Worm (Caenorhabditis elegans) whole organism, young adult: ENCODE measurements around the gene srh-244.

Experiments used
- B0261.1 ChIP-seq: sonication (generic microtip); optimal IDR thresholded peaks from 2 replicates; lab custom pipeline; 2016; ENCODE audit warnings: mild to moderate bottlenecking, missing genetic modification characterization, moderate library complexity, missing compliant biosample characterization
- Y53F4B.3 ChIP-seq: fragments of 200-800 bp; sonication (Bioruptor generic); IDR thresholded peaks from 2 replicates; pipeline ENCODE4 v1.3.6; 2022; ENCODE audit warnings: missing genetic modification reagents, missing genetic modification characterization, missing compliant biosample characterization
- Y53G8AR.9 ChIP-seq: fragments of 200-800 bp; sonication (Bioruptor generic); conservative IDR thresholded peaks from 2 replicates; pipeline ENCODE4 v1.3.6; 2022; ENCODE audit warnings: missing genetic modification reagents, missing genetic modification characterization, missing compliant biosample characterization
- ama-1 ChIP-seq, 3 experiments: fragments of 150-350 bp in 1 of 3; sonication (generic microtip) in 2 of 3; optimal IDR thresholded peaks; 2 replicates each; lab custom pipeline; 2014 to 2018; ENCODE audit warnings: missing biosample characterization in 2 of 3, missing genetic modification characterization in 2 of 3, missing genetic modification reagents in 2 of 3
- aptf-2 ChIP-seq: fragments of 200-800 bp; sonication (Bioruptor generic); conservative IDR thresholded peaks from 2 replicates; pipeline ENCODE4 v1.3.6; 2022; ENCODE audit warnings: missing genetic modification reagents, missing genetic modification characterization, missing compliant biosample characterization
- him-1 ChIP-seq: sonication (generic microtip); optimal IDR thresholded peaks from 2 replicates; lab custom pipeline; 2016; ENCODE audit warnings: missing genotype, missing genetic modification reagents, missing genetic modification characterization, missing compliant biosample characterization
- nhr-80 ChIP-seq: sonication (generic microtip); optimal IDR thresholded peaks from 2 replicates; lab custom pipeline; 2016; ENCODE audit warnings: missing genetic modification characterization, missing compliant biosample characterization
- sdz-38 ChIP-seq: sonication (generic microtip); optimal IDR thresholded peaks from 2 replicates; lab custom pipeline; 2016; ENCODE audit warnings: missing genotype, missing genetic modification characterization, missing compliant biosample characterization
- snpc-4 ChIP-seq, 5 experiments: fragments of 150-350 bp in 1 of 5; sonication (generic microtip) in 4 of 5; optimal IDR thresholded peaks; 2 replicates each; lab custom pipeline; 2014 to 2018; ENCODE audit warnings: missing genetic modification characterization in 5 of 5, missing biosample characterization in 3 of 5, antibody characterized with exemption in 2 of 5, mild to moderate bottlenecking in 2 of 5, missing compliant biosample characterization in 2 of 5, missing genotype in 2 of 5, moderate library complexity in 2 of 5, missing genetic modification reagents in 1 of 5
- unc-130 ChIP-seq: sonication (generic microtip); optimal IDR thresholded peaks from 2 replicates; lab custom pipeline; 2016; ENCODE audit warnings: missing genetic modification reagents, missing genetic modification characterization, missing compliant biosample characterization
- unc-62 ChIP-seq: fragments of 150-350 bp; optimal IDR thresholded peaks from 2 replicates; lab custom pipeline; 2014; ENCODE audit warnings: missing biosample characterization, missing genetic modification reagents, missing genetic modification characterization

ce11 chrV:7326928-7327327, 16.7 kb upstream of the srh-244 start, which contains the start of gene F10G2.4:
- TF ChIP-seq sdz-38 (tag; lab: Kevin White, UChicago) (no peak), Y53G8AR.9 (GFP tag; lab: Robert Waterston, UW) (no peak), ama-1 (optimal IDR thresholded peaks at IDR 0.05; lab: Kevin White, UChicago) (no peak), ama-1 (GFP tag; optimal IDR thresholded peaks at IDR 0.05; lab: Kevin White, UChicago) (no peak), unc-62 (GFP tag; lab: Kevin White, UChicago) (no peak), snpc-4 (GFP tag; optimal IDR thresholded peaks at IDR 0.05; lab: Kevin White, UChicago) (no peak), snpc-4 (tag; optimal IDR thresholded peaks at IDR 0.05; lab: Kevin White, UChicago) (no peak), B0261.1 (tag; lab: Kevin White, UChicago) (no peak), him-1 (tag; lab: Kevin White, UChicago) (no peak), Y53F4B.3 (GFP tag; lab: Robert Waterston, UW) (no peak), nhr-80 (no peak), aptf-2 (GFP tag; lab: Robert Waterston, UW) (no peak), unc-130 (GFP tag; lab: Kevin White, UChicago) (no peak)
